Worm (Caenorhabditis elegans): ENCODE data around the gene ddl-3.

Gene ddl-3

ce11 chrII:14344166-14344565, at the start of gene ddl-3:
ddl-3 (minus strand) TSS chrII:14344454.
- TF ChIP-seq pbrm-1 (GFP tag; IDR thresholded peaks at IDR 0.05) (0 out of 2 replicates have a peak, but pooled peaks have one; percentile 34), cebp-2 (GFP tag; IDR thresholded peaks at IDR 0.05) (0 out of 2 replicates have a peak, but pooled peaks have one; percentile 70), aptf-3 (GFP tag; IDR thresholded peaks at IDR 0.05) (0 out of 2 replicates have a peak, but pooled peaks have one; percentile 42), madf-6 (GFP tag; IDR thresholded peaks at IDR 0.05) (0 out of 2 replicates have a peak, but pooled peaks have one; percentile 21)

ce11 chrII:14393766-14394165, 49.5 kb upstream of the ddl-3 start:
- TF ChIP-seq him-1 (tag; optimal IDR thresholded peaks at IDR 0.05) (no peak), D2030.7 (GFP tag; IDR thresholded peaks at IDR 0.05) (no peak), nhr-120 (GFP tag; IDR thresholded peaks at IDR 0.05) (no peak), Y53G8AR.9 (GFP tag; conservative IDR thresholded peaks at IDR 0.05) (no peak), snpc-3.4 (tag; optimal IDR thresholded peaks at IDR 0.05) (no peak), hsf-1 (GFP tag; IDR thresholded peaks at IDR 0.05) (no peak), K11D2.4 (GFP tag; IDR thresholded peaks at IDR 0.05) (no peak), ama-1 (optimal IDR thresholded peaks at IDR 0.05) (no peak), ama-1 (GFP tag; optimal IDR thresholded peaks at IDR 0.05) (no peak), snpc-1.1 (tag; optimal IDR thresholded peaks at IDR 0.05; ENCODE audit: insufficient read depth) (no peak), tbx-9 (tag; optimal IDR thresholded peaks at IDR 0.05; ENCODE audit: borderline replicate concordance) (no peak), T07F8.4 (tag; optimal IDR thresholded peaks at IDR 0.05) (no peak), unc-62 (GFP tag; optimal IDR thresholded peaks at IDR 0.05) (no peak), pha-4 (tag; optimal IDR thresholded peaks at IDR 0.05) (no peak), mes-4 (tag; optimal IDR thresholded peaks at IDR 0.05) (no peak), B0035.1 (tag; optimal IDR thresholded peaks at IDR 0.05) (no peak), tbp1 (GFP tag; optimal IDR thresholded peaks at IDR 0.05) (no peak), Y79H2A.3 (GFP tag; conservative IDR thresholded peaks at IDR 0.05) (no peak), die-1 (tag; optimal IDR thresholded peaks at IDR 0.05) (no peak)

ce11 chrII:14390036-14390763, 45.9 kb upstream of the ddl-3 start, which contains the start of the genes kbp-3 and nurf-1:
kbp-3 (minus strand) TSS chrII:14390078.
nurf-1 (plus strand) TSS chrII:14390713.
- peak; percentile 64 for TF ChIP-seq lsl-1 (GFP tag; optimal IDR thresholded peaks at IDR 0.05)
- no peak for TF ChIP-seq B0035.1 (tag; optimal IDR thresholded peaks at IDR 0.05)
- no peak for TF ChIP-seq sdz-38 (tag; optimal IDR thresholded peaks at IDR 0.05)
- TF ChIP-seq bed-2 (GFP tag; IDR thresholded peaks at IDR 0.05), result no peak
- no peak for TF ChIP-seq nfya-2 (GFP tag; IDR thresholded peaks at IDR 0.05)
- peak; percentile 34; the same call in 1 of the 2 replicates for TF ChIP-seq D2030.7 (GFP tag; IDR thresholded peaks at IDR 0.05)
- TF ChIP-seq pbrm-1 (GFP tag; IDR thresholded peaks at IDR 0.05), result no peak
- peak; percentile 8 for TF ChIP-seq ztf-18 (tag; optimal IDR thresholded peaks at IDR 0.05)
- no peak for TF ChIP-seq dpff-1 (tag; optimal IDR thresholded peaks at IDR 0.05)
- no peak for TF ChIP-seq C17E4.6 (GFP tag; IDR thresholded peaks at IDR 0.05)
- TF ChIP-seq attf-6 (GFP tag; IDR thresholded peaks at IDR 0.05), result no peak
- TF ChIP-seq mcd-1 (GFP tag; IDR thresholded peaks at IDR 0.05), result peak; percentile 61
- TF ChIP-seq nhr-120 (GFP tag; IDR thresholded peaks at IDR 0.05), result no peak
- no peak for TF ChIP-seq ZK185.1 (tag; optimal IDR thresholded peaks at IDR 0.05; ENCODE audit: poor library complexity, severe bottlenecking)
- no peak for TF ChIP-seq ceh-58 (GFP tag; IDR thresholded peaks at IDR 0.05)
- no peak for TF ChIP-seq lir-1 (GFP tag; conservative IDR thresholded peaks at IDR 0.05)
- TF ChIP-seq K12H6.12 (tag; optimal IDR thresholded peaks at IDR 0.05), result peak; percentile 5
- peak; percentile 22; the same call in 1 of the 2 replicates for TF ChIP-seq hmg-1.2 (GFP tag; IDR thresholded peaks at IDR 0.05)
- no peak for TF ChIP-seq nfyb-1 (GFP tag; IDR thresholded peaks at IDR 0.05)
- TF ChIP-seq nhr-80 (tag; optimal IDR thresholded peaks at IDR 0.05), result peak; percentile 17
- no peak for TF ChIP-seq K11D2.4 (GFP tag; IDR thresholded peaks at IDR 0.05)
- peak; percentile 78 for TF ChIP-seq dox-1 (GFP tag; IDR thresholded peaks at IDR 0.05)
- TF ChIP-seq efl-1 (GFP tag; optimal IDR thresholded peaks at IDR 0.05), result peak; percentile 83
- peak; percentile 80 for TF ChIP-seq attf-5 (GFP tag; optimal IDR thresholded peaks at IDR 0.05)
- TF ChIP-seq nhr-90 (tag; optimal IDR thresholded peaks at IDR 0.05), result no peak
- no peak for TF ChIP-seq mel-28 (tag; optimal IDR thresholded peaks at IDR 0.05; ENCODE audit: borderline replicate concordance)
- TF ChIP-seq F23B12.7 (tag; optimal IDR thresholded peaks at IDR 0.05; ENCODE audit: insufficient read depth), result peak; percentile 60
- TF ChIP-seq aptf-3 (GFP tag; IDR thresholded peaks at IDR 0.05), result no peak

Data from whole organism, young adult.